Worm (Caenorhabditis elegans) whole organism, L1 larva: ENCODE measurements around the gene mlt-9.

ENCODE experiments used
- Y116A8C.19 ChIP-seq: sonication (generic microtip); optimal IDR thresholded peaks from 2 replicates; lab custom pipeline; 2016; ENCODE audit warnings: missing compliant biosample characterization, missing genetic modification characterization, borderline replicate concordance
- aly-2 ChIP-seq: fragments of 150-350 bp; optimal IDR thresholded peaks from 2 replicates; lab custom pipeline; 2014; ENCODE audit warnings: missing biosample characterization, missing genetic modification characterization
- ama-1 ChIP-seq: fragments of 150-350 bp; optimal IDR thresholded peaks from 2 replicates; lab custom pipeline; 2014
- blmp-1 ChIP-seq: fragments of 150-350 bp; optimal IDR thresholded peaks from 2 replicates; lab custom pipeline; 2014; ENCODE audit warnings: missing biosample characterization, missing genetic modification characterization
- ceh-63 ChIP-seq: fragments of 200-800 bp; sonication (Bioruptor generic); optimal IDR thresholded peaks from 2 replicates; lab custom pipeline; 2018; ENCODE audit warnings: mild to moderate bottlenecking, missing genetic modification characterization, missing compliant biosample characterization
- ceh-90 ChIP-seq: sonication (generic microtip); optimal IDR thresholded peaks from 2 replicates; lab custom pipeline; 2016; ENCODE audit warnings: missing genetic modification characterization, missing compliant biosample characterization
- dpl-1 ChIP-seq, 3 experiments: fragments of 150-350 bp in 2 of 3; sonication (generic microtip) in 1 of 3; optimal IDR thresholded peaks; 2 replicates each; lab custom pipeline; 2014 to 2017; ENCODE audit warnings: missing biosample characterization in 3 of 3, missing genetic modification characterization in 3 of 3, missing genetic modification reagents in 3 of 3
- fkh-10 ChIP-seq: sonication (generic microtip); optimal IDR thresholded peaks from 2 replicates; lab custom pipeline; 2017; ENCODE audit warnings: missing biosample characterization, missing genetic modification reagents, missing genetic modification characterization
- fkh-4 ChIP-seq: sonication (generic microtip); optimal IDR thresholded peaks from 2 replicates; lab custom pipeline; 2016; ENCODE audit warnings: missing compliant biosample characterization, missing genetic modification characterization, borderline replicate concordance
- hlh-4 ChIP-seq: sonication (generic microtip); optimal IDR thresholded peaks from 2 replicates; lab custom pipeline; 2016; ENCODE audit warnings: mild to moderate bottlenecking, missing genetic modification characterization, missing compliant biosample characterization
- irx-1 ChIP-seq: sonication (generic microtip); optimal IDR thresholded peaks from 2 replicates; lab custom pipeline; 2016; ENCODE audit warnings: missing genetic modification characterization, missing compliant biosample characterization
- isw-1 ChIP-seq: fragments of 200-800 bp; sonication (Bioruptor generic); IDR thresholded peaks from 2 replicates; pipeline ENCODE4 v1.3.6; 2022; ENCODE audit warnings: missing genetic modification characterization, missing compliant biosample characterization
- lin-13 ChIP-seq: fragments of 150-350 bp; optimal IDR thresholded peaks from 2 replicates; lab custom pipeline; 2014; ENCODE audit warnings: missing biosample characterization, missing genetic modification reagents, missing genetic modification characterization
- lin-14 ChIP-seq: fragments of 200-800 bp; sonication (Bioruptor generic); optimal IDR thresholded peaks from 2 replicates; lab custom pipeline; 2018; ENCODE audit warnings: mild to moderate bottlenecking, missing genetic modification characterization, moderate library complexity, missing compliant biosample characterization
- lir-3 ChIP-seq: sonication (generic microtip); optimal IDR thresholded peaks from 2 replicates; lab custom pipeline; 2016; ENCODE audit warnings: mild to moderate bottlenecking, missing genetic modification characterization, moderate library complexity, missing compliant biosample characterization; ENCODE audit not compliant: poor library complexity
- mab-9 ChIP-seq: fragments of 200-800 bp; sonication (Bioruptor generic); IDR thresholded peaks from 2 replicates; pipeline ENCODE4 v1.3.6; 2022; ENCODE audit warnings: missing genetic modification reagents, missing genetic modification characterization, missing compliant biosample characterization
- mdl-1 ChIP-seq, 2 experiments: fragments of 150-350 bp; optimal IDR thresholded peaks; 2 replicates each; lab custom pipeline; 2014 to 2017; ENCODE audit warnings: missing biosample characterization in 2 of 2, missing genetic modification characterization in 2 of 2, inconsistent platforms in 1 of 2
- nhr-19 ChIP-seq: fragments of 200-800 bp; sonication (Bioruptor generic); conservative IDR thresholded peaks from 2 replicates; pipeline ENCODE4 v1.3.6; 2022; ENCODE audit warnings: missing genetic modification characterization, missing compliant biosample characterization
- nhr-20 ChIP-seq: sonication (generic microtip); optimal IDR thresholded peaks from 2 replicates; lab custom pipeline; 2016; ENCODE audit warnings: mild to moderate bottlenecking, missing genetic modification characterization, missing compliant biosample characterization
- nhr-28 ChIP-seq: fragments of 150-350 bp; optimal IDR thresholded peaks from 2 replicates; lab custom pipeline; 2014; ENCODE audit warnings: missing biosample characterization, missing genetic modification characterization
- nhr-71 ChIP-seq: sonication (generic microtip); optimal IDR thresholded peaks from 2 replicates; lab custom pipeline; 2016; ENCODE audit warnings: mild to moderate bottlenecking, missing genetic modification characterization, moderate library complexity, missing compliant biosample characterization
- nhr-77 ChIP-seq: fragments of 150-350 bp; optimal IDR thresholded peaks from 2 replicates; lab custom pipeline; 2014; ENCODE audit warnings: missing biosample characterization, missing genetic modification characterization
- nhr-90 ChIP-seq: sonication (generic microtip); optimal IDR thresholded peaks from 2 replicates; lab custom pipeline; 2016; ENCODE audit warnings: mild to moderate bottlenecking, missing genetic modification characterization, missing compliant biosample characterization; ENCODE audit not compliant: poor library complexity
- pqm-1 ChIP-seq: sonication (generic microtip); optimal IDR thresholded peaks from 3 replicates; lab custom pipeline; 2017; ENCODE audit warnings: missing biosample characterization, missing genetic modification characterization
- skn-1 ChIP-seq: fragments of 150-350 bp; optimal IDR thresholded peaks from 2 replicates; lab custom pipeline; 2014; ENCODE audit warnings: missing biosample characterization, missing genetic modification characterization
- snpc-4 ChIP-seq: fragments of 150-350 bp; optimal IDR thresholded peaks from 2 replicates; lab custom pipeline; 2014; ENCODE audit warnings: missing biosample characterization, missing genetic modification characterization
- snu-23 ChIP-seq: sonication (generic microtip); optimal IDR thresholded peaks from 2 replicates; lab custom pipeline; 2016; ENCODE audit warnings: missing genetic modification characterization, missing compliant biosample characterization
- sox-4 ChIP-seq: sonication (generic microtip); optimal IDR thresholded peaks from 2 replicates; lab custom pipeline; 2016; ENCODE audit warnings: missing genetic modification characterization, missing compliant biosample characterization
- sup-37 ChIP-seq: fragments of 200-800 bp; sonication (Bioruptor generic); optimal IDR thresholded peaks from 2 replicates; lab custom pipeline; 2018; ENCODE audit warnings: mild to moderate bottlenecking, missing genetic modification characterization, missing compliant biosample characterization
- tbx-2 ChIP-seq: sonication (generic microtip); optimal IDR thresholded peaks from 2 replicates; lab custom pipeline; 2016; ENCODE audit warnings: missing genetic modification characterization, missing compliant biosample characterization
- tlp-1 ChIP-seq: fragments of 150-350 bp; optimal IDR thresholded peaks from 2 replicates; lab custom pipeline; 2014; ENCODE audit warnings: missing biosample characterization, missing genetic modification characterization
- unc-130 ChIP-seq: fragments of 150-350 bp; optimal IDR thresholded peaks from 2 replicates; lab custom pipeline; 2017; ENCODE audit warnings: missing biosample characterization, missing genetic modification characterization, inconsistent platforms
- unc-62 ChIP-seq: fragments of 150-350 bp; optimal IDR thresholded peaks from 2 replicates; lab custom pipeline; 2014; ENCODE audit warnings: missing biosample characterization, missing genetic modification reagents, missing genetic modification characterization
- vab-15 ChIP-seq: sonication (generic microtip); optimal IDR thresholded peaks from 2 replicates; lab custom pipeline; 2017; ENCODE audit warnings: missing genotype, mild to moderate bottlenecking, missing genetic modification characterization, missing compliant biosample characterization
- ztf-11 ChIP-seq, 2 experiments: sonication (generic microtip); optimal IDR thresholded peaks; 2 replicates each; lab custom pipeline; 2016 to 2017; ENCODE audit warnings: missing genetic modification characterization in 2 of 2, missing biosample characterization in 1 of 2, missing compliant biosample characterization in 1 of 2
- ztf-4 ChIP-seq: fragments of 150-350 bp; optimal IDR thresholded peaks from 2 replicates; lab custom pipeline; 2014; ENCODE audit warnings: missing biosample characterization, missing genetic modification characterization

Gene mlt-9

DNA sequence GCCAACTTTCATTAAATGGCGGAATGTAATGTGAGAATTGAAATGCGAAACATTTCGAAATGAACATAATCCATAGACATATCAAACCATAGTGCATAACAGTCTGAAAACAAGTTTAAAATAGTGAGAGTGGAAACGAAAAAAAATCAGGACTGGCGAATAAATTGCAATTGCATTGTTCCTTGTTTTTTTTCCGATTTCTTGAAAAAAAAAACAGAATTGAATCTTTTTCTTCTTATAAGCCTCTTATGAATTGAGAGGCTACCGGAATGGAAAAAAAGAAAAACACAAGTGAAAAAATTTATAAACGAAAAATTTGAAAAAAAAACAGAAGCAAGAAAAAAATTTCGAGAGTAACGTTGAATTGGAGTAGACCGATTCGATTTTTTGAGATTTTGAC lies 8.9 kb upstream of the mlt-9 start, which contains the start of gene R07D5.2:
TSS of gene R07D5.2 (minus strand) at position 101 of the 400 bp plus-strand sequence.
- TF ChIP-seq lin-14 (GFP tag; lab: Kevin White, UChicago) (no peak), ceh-63 (no peak), vab-15 (tag; lab: Kevin White, UChicago) (no peak), isw-1 (GFP tag; lab: Robert Waterston, UW) (no peak), mab-9 (GFP tag; lab: Robert Waterston, UW) (no peak), snu-23 (GFP tag; lab: Kevin White, UChicago) (no peak), ztf-11 (tag; optimal IDR thresholded peaks at IDR 0.05; lab: Kevin White, UChicago) (no peak)

DNA sequence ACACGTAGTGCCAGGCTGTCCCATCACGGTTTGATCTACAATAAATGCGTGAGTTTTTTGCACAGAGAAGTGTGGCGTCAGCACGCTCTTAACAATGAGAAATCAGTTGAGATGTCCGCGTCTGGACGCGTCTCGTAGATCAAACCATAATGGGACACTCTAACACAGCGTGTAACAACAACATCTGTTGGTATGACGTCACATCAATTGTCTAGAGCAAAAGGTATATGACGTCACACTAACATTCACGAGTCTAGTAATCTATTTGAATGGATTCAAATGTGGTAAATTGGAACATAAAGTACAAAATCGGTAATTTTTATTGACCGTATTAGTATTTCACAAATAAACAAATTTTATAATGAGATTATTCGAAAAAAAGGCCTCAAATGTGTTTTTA lies 8.2 kb upstream of the mlt-9 start:
- TF ChIP-seq Y116A8C.19 (tag; lab: Kevin White, UChicago) (no peak), unc-130 (tag; lab: Kevin White, UChicago) (no peak), nhr-19 (GFP tag; lab: Robert Waterston, UW) (no peak), mdl-1 (tag; optimal IDR thresholded peaks at IDR 0.05; lab: Kevin White, UChicago) (no peak), aly-2 (tag; lab: Kevin White, UChicago) (no peak), snpc-4 (tag; lab: Kevin White, UChicago) (no peak), ztf-11 (tag; optimal IDR thresholded peaks at IDR 0.05; lab: Kevin White, UChicago) (no peak), hlh-4 (tag; lab: Kevin White, UChicago) (no peak), tbx-2 (no peak), irx-1 (tag; lab: Kevin White, UChicago) (no peak), sox-4 (tag; lab: Kevin White, UChicago) (no peak), isw-1 (GFP tag; lab: Robert Waterston, UW) (no peak), nhr-90 (tag; lab: Kevin White, UChicago) (no peak), nhr-20 (tag; lab: Kevin White, UChicago) (no peak), nhr-28 (tag; lab: Kevin White, UChicago) (no peak), nhr-77 (tag; lab: Kevin White, UChicago) (no peak), lin-13 (GFP tag; lab: Kevin White, UChicago) (no peak), dpl-1 (GFP tag; optimal IDR thresholded peaks at IDR 0.05; lab: Kevin White, UChicago) (no peak), fkh-10 (no peak), ztf-4 (tag; lab: Kevin White, UChicago) (no peak)

DNA sequence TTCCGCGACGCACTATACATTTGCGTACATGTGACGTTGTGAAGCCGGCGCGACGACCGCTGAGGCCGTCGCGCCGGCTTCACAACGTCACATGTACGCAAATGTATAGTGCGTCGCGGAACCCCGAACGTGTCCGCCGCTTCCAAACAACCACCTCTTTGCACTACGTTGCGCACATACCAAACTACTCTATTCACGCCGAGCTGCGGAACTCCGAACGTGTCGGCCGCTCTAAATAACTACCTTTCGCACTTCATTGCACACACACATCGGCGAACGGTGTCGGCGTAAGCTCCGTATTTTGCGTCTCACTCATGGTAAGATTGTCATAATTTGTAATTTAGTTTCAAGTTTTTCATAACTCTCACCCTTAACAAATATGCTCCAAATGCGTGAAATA lies 4.6 kb upstream of the mlt-9 start:
- TF ChIP-seq skn-1 (tag; lab: Kevin White, UChicago): no peak
- peak; percentile 5 for TF ChIP-seq snpc-4 (tag; lab: Kevin White, UChicago)

DNA sequence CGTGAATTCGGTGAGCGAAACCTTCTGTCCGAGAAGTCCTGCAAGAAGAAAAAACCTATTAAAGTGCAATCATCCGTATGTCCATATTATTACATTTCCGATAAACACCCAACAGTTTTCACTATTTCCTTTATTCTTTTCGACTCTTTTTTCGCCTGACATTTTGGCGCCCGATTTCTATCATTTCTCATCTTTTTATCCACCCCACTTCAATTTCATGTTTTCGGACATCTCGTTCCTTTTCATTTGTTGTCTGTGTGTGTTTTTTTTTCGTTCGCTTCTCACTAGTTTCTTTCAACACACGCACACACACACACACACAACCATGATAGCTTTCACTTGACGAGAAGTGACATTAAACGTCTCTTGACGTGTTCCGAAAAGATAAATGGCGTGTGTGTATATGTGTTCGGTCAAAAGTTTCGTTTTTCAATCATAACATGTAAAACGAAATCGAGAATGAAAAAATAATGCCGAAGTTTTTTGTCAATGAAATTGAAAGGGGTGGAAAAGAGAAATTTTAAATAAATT lies 2.6 kb downstream of the mlt-9 start:
- TF ChIP-seq ceh-63: no peak
- TF ChIP-seq ceh-90 (tag; lab: Kevin White, UChicago): no peak
- TF ChIP-seq nhr-71 (tag; lab: Kevin White, UChicago): no peak
- no peak for TF ChIP-seq ztf-4 (tag; lab: Kevin White, UChicago)
- no peak for TF ChIP-seq pqm-1 (tag; lab: Kevin White, UChicago)
- peak; percentile 94 for TF ChIP-seq blmp-1
- TF ChIP-seq lir-3 (tag; lab: Kevin White, UChicago): no peak
- TF ChIP-seq fkh-10: no peak

DNA sequence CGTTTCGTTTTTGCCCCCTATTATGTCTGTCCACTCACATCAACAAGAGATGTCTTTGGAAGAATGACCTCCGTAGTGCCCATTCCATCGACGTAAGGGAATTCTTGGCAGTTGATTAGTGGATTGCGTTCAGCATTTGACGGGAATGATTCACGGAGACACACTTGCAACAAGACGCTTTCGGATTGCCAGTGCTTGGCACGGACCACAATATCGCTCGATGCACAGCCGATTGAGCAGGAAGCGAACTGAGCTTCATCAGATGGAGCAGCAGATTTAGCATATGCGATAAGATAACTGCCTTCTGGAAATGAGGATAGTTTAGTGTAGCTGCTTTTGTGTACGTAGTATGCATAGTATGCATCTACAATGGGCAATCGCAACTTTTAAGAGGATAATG lies 4.1 kb downstream of the mlt-9 start:
- no peak for TF ChIP-seq nhr-90 (tag; lab: Kevin White, UChicago)
- TF ChIP-seq fkh-4 (tag; lab: Kevin White, UChicago): no peak
- TF ChIP-seq unc-62 (GFP tag; lab: Kevin White, UChicago): no peak
- no peak for TF ChIP-seq ama-1 (lab: Kevin White, UChicago)
- no peak for TF ChIP-seq tlp-1
- TF ChIP-seq sup-37: no peak
